Worm (Caenorhabditis elegans): Measurements from ENCODE around the gene T23G5.3.

Gene T23G5.3

ce11 chrIII:9231173-9231572 is at the start of gene T23G5.3:
Gene T23G5.3, minus strand, starts transcription at chrIII:9231273.
- TF ChIP-seq tbx-8 (GFP tag; optimal IDR thresholded peaks at IDR 0.05) (no peak), mab-5 (tag; optimal IDR thresholded peaks at IDR 0.05) (no peak), unc-39 (tag; optimal IDR thresholded peaks at IDR 0.05) (no peak), ztf-11 (tag; optimal IDR thresholded peaks at IDR 0.05) (no peak), zip-8 (tag; optimal IDR thresholded peaks at IDR 0.05) (no peak), lin-32 (GFP tag; optimal IDR thresholded peaks at IDR 0.05) (no peak), drap-1 (GFP tag; optimal IDR thresholded peaks at IDR 0.05) (no peak), ceh-83 (GFP tag; optimal IDR thresholded peaks at IDR 0.05) (no peak), cnd-1 (tag; optimal IDR thresholded peaks at IDR 0.05) (no peak), nhr-12 (tag; optimal IDR thresholded peaks at IDR 0.05) (no peak), unc-62 (GFP tag; optimal IDR thresholded peaks at IDR 0.05) (no peak)

ce11 chrIII:9277803-9278202 is 46.7 kb upstream of the T23G5.3 start:
- no peak for TF ChIP-seq M03D4.4 (tag; optimal IDR thresholded peaks at IDR 0.05)
- TF ChIP-seq sptf-1 (tag; optimal IDR thresholded peaks at IDR 0.05): no peak
- TF ChIP-seq lin-32 (GFP tag; optimal IDR thresholded peaks at IDR 0.05): no peak
- TF ChIP-seq ceh-83 (GFP tag; optimal IDR thresholded peaks at IDR 0.05): no peak
- TF ChIP-seq unc-39 (tag; optimal IDR thresholded peaks at IDR 0.05): no peak
- TF ChIP-seq ces-1 (GFP tag; optimal IDR thresholded peaks at IDR 0.05): no peak
- no peak for TF ChIP-seq blmp-1 (tag; optimal IDR thresholded peaks at IDR 0.05)

- TF ChIP-seq tbx-8 (GFP tag; optimal IDR thresholded peaks at IDR 0.05): no peak
- peak; percentile 42 for TF ChIP-seq ces-1 (GFP tag; optimal IDR thresholded peaks at IDR 0.05)
- no peak for TF ChIP-seq snpc-4 (tag; optimal IDR thresholded peaks at IDR 0.05)
Measured at ce11 chrIII:9272107-9272506, 41.0 kb upstream of the T23G5.3 start.

- no peak for TF ChIP-seq zip-8 (tag; optimal IDR thresholded peaks at IDR 0.05)
- no peak for TF ChIP-seq sptf-1 (tag; optimal IDR thresholded peaks at IDR 0.05)
- no peak for TF ChIP-seq unc-120 (tag; optimal IDR thresholded peaks at IDR 0.05; ENCODE audit: poor library complexity, severe bottlenecking)
- peak; percentile 81 for TF ChIP-seq ces-1 (GFP tag; optimal IDR thresholded peaks at IDR 0.05)
Measured at ce11 chrIII:9271389-9271918, 40.4 kb upstream of the T23G5.3 start.

- TF ChIP-seq lin-32 (GFP tag; optimal IDR thresholded peaks at IDR 0.05) (no peak), elt-1 (tag; optimal IDR thresholded peaks at IDR 0.05; ENCODE audit: borderline replicate concordance, insufficient read depth) (no peak), blmp-1 (tag; optimal IDR thresholded peaks at IDR 0.05) (no peak), nhr-76 (tag; optimal IDR thresholded peaks at IDR 0.05) (no peak), cnd-1 (tag; optimal IDR thresholded peaks at IDR 0.05) (no peak)
Measured at ce11 chrIII:9270183-9270582, 39.1 kb upstream of the T23G5.3 start.

ce11 chrIII:9269012-9269471 is 38.0 kb upstream of the T23G5.3 start, which contains the start of gene clip-1:
Gene clip-1, minus strand, starts transcription at chrIII:9269062.
- TF ChIP-seq unc-39 (tag; optimal IDR thresholded peaks at IDR 0.05) (no peak), unc-62 (GFP tag; optimal IDR thresholded peaks at IDR 0.05) (peak; percentile 12), tbx-8 (GFP tag; optimal IDR thresholded peaks at IDR 0.05) (no peak), ham-2 (GFP tag; optimal IDR thresholded peaks at IDR 0.05) (no peak), ces-1 (GFP tag; optimal IDR thresholded peaks at IDR 0.05) (peak; percentile 31)

- TF ChIP-seq nhr-2 (tag; optimal IDR thresholded peaks at IDR 0.05) (no peak), nhr-237 (tag; optimal IDR thresholded peaks at IDR 0.05) (no peak), lin-32 (GFP tag; optimal IDR thresholded peaks at IDR 0.05) (no peak), nhr-28 (tag; optimal IDR thresholded peaks at IDR 0.05) (no peak), zip-8 (tag; optimal IDR thresholded peaks at IDR 0.05) (no peak), ceh-39 (tag; optimal IDR thresholded peaks at IDR 0.05) (no peak), elt-1 (tag; optimal IDR thresholded peaks at IDR 0.05; ENCODE audit: borderline replicate concordance, insufficient read depth) (no peak), mls-2 (tag; optimal IDR thresholded peaks at IDR 0.05) (no peak), nhr-76 (tag; optimal IDR thresholded peaks at IDR 0.05) (no peak), blmp-1 (tag; optimal IDR thresholded peaks at IDR 0.05) (no peak), sptf-1 (tag; optimal IDR thresholded peaks at IDR 0.05) (no peak), pha-4 (tag; optimal IDR thresholded peaks at IDR 0.05) (no peak)
Measured at ce11 chrIII:9258510-9258909, 27.4 kb upstream of the T23G5.3 start.

All from whole organism, mixed stage, embryonic.